Worm (Caenorhabditis elegans) whole organism, L4 larva: ENCODE measurements around the gene twk-45.

Experiments used
- attf-4 ChIP-seq: sonication (generic microtip); optimal IDR thresholded peaks from 3 replicates; lab custom pipeline; 2017; ENCODE audit warnings: missing biosample characterization, missing genetic modification characterization
- ceh-28 ChIP-seq: fragments of 150-350 bp; optimal IDR thresholded peaks from 2 replicates; lab custom pipeline; 2014; ENCODE audit warnings: missing biosample characterization, missing genetic modification reagents, missing genetic modification characterization
- dpl-1 ChIP-seq: fragments of 150-350 bp; optimal IDR thresholded peaks from 2 replicates; lab custom pipeline; 2014; ENCODE audit warnings: missing biosample characterization, missing genetic modification reagents, missing genetic modification characterization
- hlh-30 ChIP-seq: sonication (generic microtip); optimal IDR thresholded peaks from 2 replicates; lab custom pipeline; 2017; ENCODE audit warnings: antibody characterized with exemption, mild to moderate bottlenecking, missing genetic modification characterization, missing compliant biosample characterization; ENCODE audit not compliant: insufficient read depth
- nhr-237 ChIP-seq: sonication (generic microtip); optimal IDR thresholded peaks from 2 replicates; lab custom pipeline; 2017; ENCODE audit warnings: missing biosample characterization, missing genetic modification characterization
- snpc-4 ChIP-seq: fragments of 150-350 bp; optimal IDR thresholded peaks from 2 replicates; lab custom pipeline; 2014; ENCODE audit warnings: missing biosample characterization, missing genetic modification characterization

- TF ChIP-seq snpc-4 (tag; lab: Kevin White, UChicago): no peak
- no peak for TF ChIP-seq nhr-237
- TF ChIP-seq dpl-1 (GFP tag; lab: Kevin White, UChicago): no peak
- TF ChIP-seq attf-4: no peak
- TF ChIP-seq hlh-30 (tag; lab: Kevin White, UChicago): no peak
- TF ChIP-seq ceh-28: no peak
These were observed 25.1 kb upstream of the twk-45 start, which contains the start of gene Y71H2AM.1 for ce11 chrIII:2826770-2827169.
